Worm (Caenorhabditis elegans) whole organism, mixed stage, embryonic: ENCODE data around the gene F35B3.4.

ENCODE experiments used
- elt-3 ChIP-seq: fragments of 150-350 bp; optimal IDR thresholded peaks from 2 replicates; lab custom pipeline; 2014; ENCODE audit warnings: missing biosample characterization, missing genetic modification characterization
- nhr-237 ChIP-seq: fragments of 150-350 bp; optimal IDR thresholded peaks from 2 replicates; lab custom pipeline; 2014; ENCODE audit warnings: missing biosample characterization, missing genetic modification characterization

- no peak for TF ChIP-seq elt-3
- no peak for TF ChIP-seq nhr-237
Observed at ce11 chrX:17042946-17043345, 22.2 kb upstream of the F35B3.4 start, which contains the start of gene F35B3.7.
